Worm (Caenorhabditis elegans): ENCODE measurements around the gene mfsd-12.

ce11 chrX:4720603-4721529 is 53.0 kb downstream of the mfsd-12 start, which contains the start of gene F55D10.4:
- TF ChIP-seq dmd-6 (GFP tag; IDR thresholded peaks at IDR 0.05): no peak
- no peak for TF ChIP-seq aly-2 (tag; optimal IDR thresholded peaks at IDR 0.05)
- TF ChIP-seq ceh-32 (tag; optimal IDR thresholded peaks at IDR 0.05; ENCODE audit: poor library complexity): no peak
- no peak for TF ChIP-seq ZK546.5 (tag; optimal IDR thresholded peaks at IDR 0.05)
- TF ChIP-seq aha-1 (tag): peak; percentile 75
- no peak for TF ChIP-seq zag-1 (tag; optimal IDR thresholded peaks at IDR 0.05)
- TF ChIP-seq sdz-12 (GFP tag; optimal IDR thresholded peaks at IDR 0.05): no peak
- TF ChIP-seq jun-1 (tag; optimal IDR thresholded peaks at IDR 0.05): no peak
- TF ChIP-seq nhr-76 (tag; optimal IDR thresholded peaks at IDR 0.05): no peak
- TF ChIP-seq lin-13 (GFP tag; optimal IDR thresholded peaks at IDR 0.05): no peak
- no peak for TF ChIP-seq mdl-1 (tag; optimal IDR thresholded peaks at IDR 0.05)

All from whole organism, L4 larva.